Worm (Caenorhabditis elegans): ENCODE results near the gene ZK899.2.
A peak's percentile ranks its signal among the peaks of the same experiment; 100 is the strongest.

The ZK899.2 gene

DNA sequence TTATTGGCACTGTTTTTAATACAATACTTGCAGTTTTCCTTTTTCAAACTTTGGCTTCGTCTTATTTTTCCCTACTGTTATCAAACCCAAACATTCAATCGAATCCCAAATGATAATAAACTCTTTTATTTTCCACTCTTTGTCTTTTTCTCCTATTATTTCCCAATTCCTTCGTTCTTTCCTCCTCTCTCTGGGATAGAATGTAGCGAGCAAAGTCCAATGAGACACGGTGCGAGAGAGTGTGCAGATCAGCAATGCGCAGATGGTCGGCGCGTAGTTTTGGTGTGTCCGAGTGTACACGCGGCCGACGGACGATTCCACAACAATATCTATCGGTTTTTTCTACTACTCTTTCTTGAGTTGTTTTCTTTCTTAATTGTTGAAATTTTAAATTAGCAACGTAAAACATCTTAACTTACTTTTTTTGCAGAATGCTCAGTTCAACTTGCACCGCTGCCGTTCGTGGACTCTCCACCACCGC, 20.8 kb downstream of the ZK899.2 start, which contains the start of gene B0272.3 (continued):
- TF ChIP-seq zip-2 (tag; optimal IDR thresholded peaks at IDR 0.05) (no peak), attf-4 (tag; optimal IDR thresholded peaks at IDR 0.05) (no peak), nhr-48 (tag; optimal IDR thresholded peaks at IDR 0.05) (peak; percentile 44), gei-8 (GFP tag; optimal IDR thresholded peaks at IDR 0.05) (no peak), snpc-4 (tag; optimal IDR thresholded peaks at IDR 0.05) (no peak), unc-39 (tag; optimal IDR thresholded peaks at IDR 0.05) (no peak)

- TF ChIP-seq nhr-111 (GFP tag; optimal IDR thresholded peaks at IDR 0.05) (no peak), lsy-2 (tag; optimal IDR thresholded peaks at IDR 0.05) (no peak), rbr-2 (tag; optimal IDR thresholded peaks at IDR 0.05) (no peak), nhr-28 (tag; optimal IDR thresholded peaks at IDR 0.05) (peak; percentile 97), snpc-1.2 (GFP tag; IDR thresholded peaks at IDR 0.05) (no peak), php-3 (GFP tag; IDR thresholded peaks at IDR 0.05) (peak; percentile 96), lin-29 (GFP tag; IDR thresholded peaks at IDR 0.05) (no peak), daf-16 (GFP tag; optimal IDR thresholded peaks at IDR 0.05) (no peak), daf-16 (tag; optimal IDR thresholded peaks at IDR 0.05) (peak; percentile 95), madf-9 (GFP tag; conservative IDR thresholded peaks at IDR 0.05) (no peak), pqm-1 (tag; optimal IDR thresholded peaks at IDR 0.05) (peak; percentile 63), mep-1 (tag; optimal IDR thresholded peaks at IDR 0.05) (peak; percentile 35), nhr-11 (tag; optimal IDR thresholded peaks at IDR 0.05) (no peak), hlh-11 (tag; optimal IDR thresholded peaks at IDR 0.05) (peak; percentile 47), nhr-48 (tag; optimal IDR thresholded peaks at IDR 0.05) (no peak), dmd-6 (GFP tag; IDR thresholded peaks at IDR 0.05) (peak; percentile 42), F44E2.7 (GFP tag; IDR thresholded peaks at IDR 0.05) (no peak), ceh-20 (GFP tag; IDR thresholded peaks at IDR 0.05) (peak; percentile 44; the same call in 1 of the 2 replicates), pha-4 (GFP tag; IDR thresholded peaks at IDR 0.05) (no peak), pha-4 (tag; optimal IDR thresholded peaks at IDR 0.05) (no peak), egl-43 (GFP tag; IDR thresholded peaks at IDR 0.05) (no peak), dve-1 (tag; optimal IDR thresholded peaks at IDR 0.05; ENCODE audit: insufficient read depth) (peak; percentile 76), mxl-3 (GFP tag; optimal IDR thresholded peaks at IDR 0.05) (no peak)
Measured at ce11 chrX:9428059-9428458, 23.7 kb downstream of the ZK899.2 start, which contains the start of gene B0272.4. Gene B0272.4 (plus strand): TSS chrX:9428431.

DNA sequence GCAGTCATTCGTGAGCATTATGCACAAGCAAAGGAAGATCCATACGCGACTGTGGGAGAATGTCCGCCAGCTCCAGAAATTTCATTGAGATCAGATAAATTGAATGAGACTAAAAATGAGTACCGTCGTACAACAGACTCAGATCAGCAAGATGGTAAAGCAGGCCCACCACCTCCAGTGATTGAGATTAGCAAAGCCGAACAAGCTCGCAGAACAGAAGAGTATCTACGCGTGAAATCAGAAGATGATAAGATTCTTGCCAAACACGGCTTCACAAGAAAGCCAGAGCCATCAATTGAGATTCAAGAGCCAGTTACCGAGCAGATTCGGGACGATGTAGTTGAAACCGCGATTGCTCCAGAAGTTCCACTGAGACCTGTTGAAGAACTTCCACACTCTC, 33.8 kb downstream of the ZK899.2 start:
- TF ChIP-seq aha-1 (tag) (no peak), mxl-3 (GFP tag; optimal IDR thresholded peaks at IDR 0.05) (no peak), Y75B8A.6 (GFP tag; IDR thresholded peaks at IDR 0.05) (no peak), dve-1 (tag; optimal IDR thresholded peaks at IDR 0.05; ENCODE audit: insufficient read depth) (no peak), lin-29 (GFP tag; IDR thresholded peaks at IDR 0.05) (no peak), hlh-30 (tag; optimal IDR thresholded peaks at IDR 0.05; ENCODE audit: insufficient read depth) (no peak), nhr-77 (tag; optimal IDR thresholded peaks at IDR 0.05) (no peak), nhr-102 (tag; optimal IDR thresholded peaks at IDR 0.05) (no peak), nhr-48 (tag; optimal IDR thresholded peaks at IDR 0.05) (no peak)

DNA sequence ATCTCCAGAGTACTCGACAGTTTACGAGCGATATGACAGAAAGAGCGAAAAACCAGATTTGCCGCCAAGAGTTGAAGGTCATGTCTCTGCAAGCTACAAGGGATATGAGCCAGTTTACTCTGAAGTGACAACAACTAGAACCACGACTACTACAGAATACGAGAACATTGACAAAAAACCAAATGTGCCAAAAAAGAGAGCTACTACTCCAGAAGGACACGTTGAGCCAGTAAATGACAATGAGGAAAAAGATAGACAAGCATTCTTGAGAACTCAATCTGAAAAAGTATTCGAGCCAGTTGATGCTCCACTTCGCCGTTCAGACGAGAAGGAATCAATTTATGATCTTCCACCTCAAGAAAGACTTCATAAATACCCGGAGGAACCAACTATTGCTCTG, 34.5 kb downstream of the ZK899.2 start:
- TF ChIP-seq tag-97 (GFP tag; IDR thresholded peaks at IDR 0.05): no peak
- TF ChIP-seq spr-1 (tag; optimal IDR thresholded peaks at IDR 0.05): no peak
- TF ChIP-seq Y48G9A.11 (GFP tag; IDR thresholded peaks at IDR 0.05): no peak
- TF ChIP-seq zip-2 (tag; optimal IDR thresholded peaks at IDR 0.05): no peak
- TF ChIP-seq unc-62 (GFP tag; optimal IDR thresholded peaks at IDR 0.05 in 1 of 2): peak in 1 of 2 experiments; percentile 91
- TF ChIP-seq unc-62 (tag; optimal IDR thresholded peaks at IDR 0.05): no peak
- no peak for TF ChIP-seq T20F7.1 (GFP tag; optimal IDR thresholded peaks at IDR 0.05)

All from whole organism, L4 larva.